Worm (Caenorhabditis elegans) whole organism, L4 larva: ENCODE results near the gene spsb-1.

Experiments
- F26F4.8 ChIP-seq: fragments of 200-800 bp; sonication (Bioruptor generic); conservative IDR thresholded peaks from 2 replicates; pipeline ENCODE4 v1.3.6; 2022; ENCODE audit warnings: missing genetic modification characterization, missing compliant biosample characterization
- R02D3.7 ChIP-seq: fragments of 150-350 bp; sonication (generic microtip); optimal IDR thresholded peaks from 3 replicates; lab custom pipeline; 2014; ENCODE audit warnings: missing biosample characterization, missing genetic modification characterization
- Y105C5A.15 ChIP-seq: fragments of 200-800 bp; sonication (Bioruptor generic); IDR thresholded peaks from 2 replicates; pipeline ENCODE4 v1.3.6; 2022; ENCODE audit warnings: missing genetic modification characterization, missing compliant biosample characterization
- Y75B8A.6 ChIP-seq: fragments of 200-800 bp; sonication (Bioruptor generic); IDR thresholded peaks from 2 replicates; pipeline ENCODE4 v1.3.6; 2022; ENCODE audit warnings: missing genetic modification reagents, missing genetic modification characterization, missing compliant biosample characterization
- ZK337.2 ChIP-seq: fragments of 200-800 bp; sonication (Bioruptor generic); IDR thresholded peaks from 2 replicates; pipeline ENCODE4 v1.3.6; 2022; ENCODE audit warnings: missing genetic modification reagents, missing genetic modification characterization, missing compliant biosample characterization
- ZK546.5 ChIP-seq, 2 experiments: sonication (generic microtip); optimal IDR thresholded peaks; 2 replicates each; lab custom pipeline; 2017; ENCODE audit warnings: missing biosample characterization in 2 of 2, missing genetic modification characterization in 2 of 2
- ama-1 ChIP-seq: fragments of 150-350 bp; optimal IDR thresholded peaks from 2 replicates; lab custom pipeline; 2014; ENCODE audit warnings: inconsistent platforms, mixed read lengths
- arid-1 ChIP-seq: fragments of 200-800 bp; sonication (Bioruptor generic); conservative IDR thresholded peaks from 2 replicates; pipeline ENCODE4 v1.3.6; 2022; ENCODE audit warnings: missing genetic modification reagents, missing genetic modification characterization, missing compliant biosample characterization
- ceh-28 ChIP-seq: fragments of 150-350 bp; optimal IDR thresholded peaks from 2 replicates; lab custom pipeline; 2014; ENCODE audit warnings: missing biosample characterization, missing genetic modification reagents, missing genetic modification characterization
- ces-1 ChIP-seq: fragments of 150-350 bp; sonication (generic microtip); optimal IDR thresholded peaks from 4 replicates; lab custom pipeline; 2014; ENCODE audit warnings: missing biosample characterization, missing genetic modification reagents, missing genetic modification characterization
- daf-16 ChIP-seq, 3 experiments: sonication (generic microtip); optimal IDR thresholded peaks; 2 replicates each; lab custom pipeline; 2016 to 2017; ENCODE audit warnings: missing genetic modification characterization in 3 of 3, missing genetic modification reagents in 3 of 3, mild to moderate bottlenecking in 2 of 3, missing compliant biosample characterization in 2 of 3, missing biosample characterization in 1 of 3, moderate library complexity in 1 of 3
- dmd-6 ChIP-seq: fragments of 200-800 bp; sonication (Bioruptor generic); IDR thresholded peaks from 2 replicates; pipeline ENCODE4 v1.3.6; 2022; ENCODE audit warnings: missing genetic modification reagents, missing genetic modification characterization, missing compliant biosample characterization
- dmd-9 ChIP-seq: fragments of 200-800 bp; sonication (Bioruptor generic); IDR thresholded peaks from 2 replicates; pipeline ENCODE4 v1.3.6; 2022; ENCODE audit warnings: missing genetic modification reagents, missing genetic modification characterization, missing compliant biosample characterization
- duxl-1 ChIP-seq: sonication (generic microtip); optimal IDR thresholded peaks from 2 replicates; lab custom pipeline; 2016; ENCODE audit warnings: mild to moderate bottlenecking, missing genetic modification characterization, moderate library complexity, missing compliant biosample characterization; ENCODE audit not compliant: poor library complexity
- dve-1 ChIP-seq: sonication (generic microtip); optimal IDR thresholded peaks from 2 replicates; lab custom pipeline; 2017; ENCODE audit warnings: antibody characterized with exemption, mild to moderate bottlenecking, missing genetic modification characterization, missing compliant biosample characterization; ENCODE audit not compliant: insufficient read depth
- hlh-11 ChIP-seq: fragments of 200-800 bp; sonication (Bioruptor generic); optimal IDR thresholded peaks from 2 replicates; lab custom pipeline; 2018; ENCODE audit warnings: mild to moderate bottlenecking, missing genetic modification characterization, missing compliant biosample characterization
- hlh-30 ChIP-seq: sonication (generic microtip); optimal IDR thresholded peaks from 2 replicates; lab custom pipeline; 2017; ENCODE audit warnings: antibody characterized with exemption, mild to moderate bottlenecking, missing genetic modification characterization, missing compliant biosample characterization; ENCODE audit not compliant: insufficient read depth
- lir-3 ChIP-seq: sonication (generic microtip); optimal IDR thresholded peaks from 2 replicates; lab custom pipeline; 2016; ENCODE audit warnings: mild to moderate bottlenecking, missing genetic modification characterization, missing compliant biosample characterization
- lsy-2 ChIP-seq, 2 experiments: fragments of 150-350 bp in 1 of 2; sonication (generic microtip) in 1 of 2; optimal IDR thresholded peaks; 2 replicates each; lab custom pipeline; 2014 to 2017; ENCODE audit warnings: missing biosample characterization in 2 of 2, missing genetic modification characterization in 2 of 2
- mdl-1 ChIP-seq, 2 experiments: fragments of 150-350 bp in 1 of 2; sonication (generic microtip) in 1 of 2; optimal IDR thresholded peaks; 2 replicates each; lab custom pipeline; 2014 to 2017; ENCODE audit warnings: missing biosample characterization in 2 of 2, missing genetic modification characterization in 2 of 2
- mes-2 ChIP-seq: sonication (generic microtip); optimal IDR thresholded peaks from 2 replicates; lab custom pipeline; 2016; ENCODE audit warnings: missing genotype, mild to moderate bottlenecking, missing genetic modification characterization, missing compliant biosample characterization; ENCODE audit not compliant: poor library complexity, severe bottlenecking
- mxl-2 ChIP-seq: fragments of 200-800 bp; sonication (Bioruptor generic); conservative IDR thresholded peaks from 2 replicates; pipeline ENCODE4 v1.3.6; 2022; ENCODE audit warnings: missing genetic modification reagents, missing genetic modification characterization, missing compliant biosample characterization
- nhr-10 ChIP-seq: fragments of 150-350 bp; optimal IDR thresholded peaks from 2 replicates; lab custom pipeline; 2014; ENCODE audit warnings: missing biosample characterization, missing genetic modification characterization
- nhr-102 ChIP-seq: sonication (generic microtip); optimal IDR thresholded peaks from 2 replicates; lab custom pipeline; 2016; ENCODE audit warnings: mild to moderate bottlenecking, missing genetic modification characterization, moderate library complexity, missing compliant biosample characterization
- nhr-11 ChIP-seq: fragments of 150-350 bp; optimal IDR thresholded peaks from 2 replicates; lab custom pipeline; 2014; ENCODE audit warnings: missing biosample characterization, missing genetic modification characterization
- nhr-28 ChIP-seq: fragments of 150-350 bp; optimal IDR thresholded peaks from 2 replicates; lab custom pipeline; 2014; ENCODE audit warnings: missing biosample characterization, missing genetic modification characterization
- nhr-41 ChIP-seq: fragments of 200-800 bp; sonication (Bioruptor generic); IDR thresholded peaks from 2 replicates; pipeline ENCODE4 v1.3.6; 2022; ENCODE audit warnings: missing genetic modification reagents, missing genetic modification characterization, missing compliant biosample characterization
- nhr-6 ChIP-seq: fragments of 150-350 bp; optimal IDR thresholded peaks from 2 replicates; lab custom pipeline; 2014; ENCODE audit warnings: missing biosample characterization, missing genetic modification characterization
- nhr-76 ChIP-seq: fragments of 150-350 bp; optimal IDR thresholded peaks from 2 replicates; lab custom pipeline; 2014; ENCODE audit warnings: missing biosample characterization, missing genetic modification characterization
- nhr-77 ChIP-seq: fragments of 150-350 bp; optimal IDR thresholded peaks from 2 replicates; lab custom pipeline; 2014; ENCODE audit warnings: missing biosample characterization, missing genetic modification characterization
- php-3 ChIP-seq: fragments of 200-800 bp; sonication (Bioruptor generic); IDR thresholded peaks from 2 replicates; pipeline ENCODE4 v1.3.6; 2022; ENCODE audit warnings: missing genetic modification reagents, missing genetic modification characterization, missing compliant biosample characterization
- pqm-1 ChIP-seq: sonication (generic microtip); optimal IDR thresholded peaks from 2 replicates; lab custom pipeline; 2017; ENCODE audit warnings: missing biosample characterization, missing genetic modification characterization
- set-16 ChIP-seq: fragments of 200-800 bp; sonication (Bioruptor generic); IDR thresholded peaks from 2 replicates; pipeline ENCODE4 v1.3.6; 2022; ENCODE audit warnings: missing genetic modification reagents, missing genetic modification characterization, missing compliant biosample characterization
- snpc-1.2 ChIP-seq: fragments of 200-800 bp; sonication (Bioruptor generic); IDR thresholded peaks from 2 replicates; pipeline ENCODE4 v1.3.6; 2022; ENCODE audit warnings: missing genetic modification reagents, missing genetic modification characterization, missing compliant biosample characterization
- spr-3 ChIP-seq: fragments of 200-800 bp; sonication (Bioruptor generic); optimal IDR thresholded peaks from 2 replicates; lab custom pipeline; 2018; ENCODE audit warnings: mild to moderate bottlenecking, missing genetic modification characterization, missing compliant biosample characterization
- tag-97 ChIP-seq: fragments of 200-800 bp; sonication (Bioruptor generic); IDR thresholded peaks from 2 replicates; pipeline ENCODE4 v1.3.6; 2022; ENCODE audit warnings: missing genetic modification characterization, missing compliant biosample characterization
- tra-1 ChIP-seq: fragments of 200-800 bp; sonication (Bioruptor generic); IDR thresholded peaks from 2 replicates; pipeline ENCODE4 v1.3.6; 2022; ENCODE audit warnings: missing genetic modification reagents, missing genetic modification characterization, missing compliant biosample characterization
- unc-39 ChIP-seq: sonication (generic microtip); optimal IDR thresholded peaks from 2 replicates; lab custom pipeline; 2017; ENCODE audit warnings: missing biosample characterization, missing genetic modification characterization
- unc-62 ChIP-seq, 3 experiments: fragments of 150-350 bp in 1 of 3; sonication (generic microtip); optimal IDR thresholded peaks in 2 of 3; peaks in 1 of 3; 1 replicate in 1 of 3; 2 replicates in 2 of 3; lab custom pipeline; 2014 to 2017; ENCODE audit warnings: missing biosample characterization in 3 of 3, missing genetic modification characterization in 3 of 3, missing genetic modification reagents in 3 of 3, missing genotype in 1 of 3
- vab-7 ChIP-seq: fragments of 200-800 bp; sonication (Bioruptor generic); IDR thresholded peaks from 2 replicates; pipeline ENCODE4 v1.3.6; 2022; ENCODE audit warnings: missing genetic modification reagents, missing genetic modification characterization, missing compliant biosample characterization
- zfp-3 ChIP-seq: fragments of 200-800 bp; sonication (Bioruptor generic); conservative IDR thresholded peaks from 2 replicates; pipeline ENCODE4 v1.3.6; 2022; ENCODE audit warnings: missing genetic modification reagents, missing genetic modification characterization, missing compliant biosample characterization
- zip-2 ChIP-seq: fragments of 150-350 bp; optimal IDR thresholded peaks from 2 replicates; lab custom pipeline; 2014; ENCODE audit warnings: missing biosample characterization, missing genetic modification characterization

Gene spsb-1

DNA sequence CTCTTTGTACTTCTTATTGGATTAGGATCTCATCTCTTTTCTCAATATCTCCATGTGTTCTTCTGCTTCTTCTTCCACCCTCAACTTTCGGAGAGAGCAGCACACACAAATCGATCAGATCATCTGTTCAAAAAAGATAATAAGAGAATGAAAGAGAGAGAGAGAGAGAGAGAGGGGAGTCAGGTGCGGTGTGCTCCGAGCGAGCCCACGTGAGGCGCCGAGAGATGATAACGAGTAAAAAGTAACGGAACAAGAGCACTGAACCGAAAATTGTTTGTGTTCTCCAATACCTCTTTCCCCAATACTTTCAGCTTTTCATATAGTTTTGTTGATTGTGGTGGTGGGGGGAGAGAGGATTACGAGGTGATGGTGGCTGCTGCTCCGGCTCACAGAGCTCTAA is 2.6 kb upstream of the spsb-1 start (continued):
- TF ChIP-seq zip-2, result no peak
- TF ChIP-seq lir-3, result no peak
- TF ChIP-seq ZK337.2 (GFP tag; lab: Robert Waterston, UW), result 0 out of 2 replicates have a peak, but pooled peaks have one; percentile 16
- TF ChIP-seq duxl-1 (tag; lab: Kevin White, UChicago), result no peak
- TF ChIP-seq ama-1 (lab: Kevin White, UChicago), result no peak
- no peak for TF ChIP-seq ceh-28 (tag; lab: Kevin White, UChicago)
- TF ChIP-seq R02D3.7, result no peak
- TF ChIP-seq zfp-3 (GFP tag; lab: Robert Waterston, UW), result no peak
- no peak for TF ChIP-seq F26F4.8 (GFP tag; lab: Robert Waterston, UW)
- TF ChIP-seq nhr-41 (GFP tag; lab: Robert Waterston, UW), result no peak
- TF ChIP-seq vab-7, result no peak
- TF ChIP-seq ces-1 (GFP tag; lab: Kevin White, UChicago), result no peak
- no peak for TF ChIP-seq ZK546.5 (tag; optimal IDR thresholded peaks at IDR 0.05; lab: Kevin White, UChicago)
- TF ChIP-seq set-16 (GFP tag; lab: Robert Waterston, UW), result peak; percentile 52
- no peak for TF ChIP-seq tag-97 (GFP tag; lab: Robert Waterston, UW)
- no peak for TF ChIP-seq nhr-10 (tag; lab: Kevin White, UChicago)
- TF ChIP-seq nhr-76 (tag; lab: Kevin White, UChicago), result no peak
- no peak for TF ChIP-seq Y75B8A.6
- peak; percentile 81 for TF ChIP-seq dmd-6 (GFP tag; lab: Robert Waterston, UW)
- TF ChIP-seq hlh-11, result peak; percentile 94
- TF ChIP-seq dve-1 (tag; lab: Kevin White, UChicago), result peak; percentile 81
- no peak for TF ChIP-seq unc-39
- no peak for TF ChIP-seq snpc-1.2 (GFP tag; lab: Robert Waterston, UW)
- no peak for TF ChIP-seq mxl-2 (GFP tag; lab: Robert Waterston, UW)
- TF ChIP-seq lsy-2 (tag; optimal IDR thresholded peaks at IDR 0.05; lab: Kevin White, UChicago), result peak in 1 of 2 experiments; percentile 26
- peak; percentile 38 for TF ChIP-seq pqm-1 (tag; lab: Kevin White, UChicago)
- TF ChIP-seq spr-3 (GFP tag; lab: Kevin White, UChicago), result no peak
- TF ChIP-seq php-3, result no peak
- TF ChIP-seq nhr-77 (tag; lab: Kevin White, UChicago), result peak; percentile 89
- peak in 1 of 2 experiments; percentile 65 for TF ChIP-seq daf-16 (GFP tag; optimal IDR thresholded peaks at IDR 0.05; lab: Kevin White, UChicago)
- peak; percentile 79 for TF ChIP-seq daf-16 (tag; optimal IDR thresholded peaks at IDR 0.05; lab: Kevin White, UChicago)
- TF ChIP-seq dmd-9 (GFP tag; lab: Robert Waterston, UW), result no peak
- TF ChIP-seq hlh-30 (tag; lab: Kevin White, UChicago), result peak; percentile 88
- TF ChIP-seq mes-2, result peak; percentile 10
- TF ChIP-seq nhr-11 (tag; lab: Kevin White, UChicago), result peak; percentile 64

ce11 chrII:15195346-15195745 is 1.2 kb upstream of the spsb-1 start:
- TF ChIP-seq tra-1 (GFP tag; lab: Robert Waterston, UW), result no peak
- TF ChIP-seq daf-16 (GFP tag; optimal IDR thresholded peaks at IDR 0.05; lab: Kevin White, UChicago), result no peak
- peak; percentile 33 for TF ChIP-seq daf-16 (tag; optimal IDR thresholded peaks at IDR 0.05; lab: Kevin White, UChicago)
- TF ChIP-seq hlh-30 (tag; lab: Kevin White, UChicago), result peak; percentile 72
- TF ChIP-seq nhr-77 (tag; lab: Kevin White, UChicago), result no peak
- TF ChIP-seq ceh-28 (tag; lab: Kevin White, UChicago), result no peak
- peak; percentile 10 for TF ChIP-seq nhr-28 (tag; lab: Kevin White, UChicago)
- TF ChIP-seq vab-7, result no peak
- TF ChIP-seq F26F4.8 (GFP tag; lab: Robert Waterston, UW), result no peak

- TF ChIP-seq nhr-6 (no peak), hlh-30 (tag; lab: Kevin White, UChicago) (peak; percentile 31), zip-2 (no peak), lir-3 (no peak), lsy-2 (tag; optimal IDR thresholded peaks at IDR 0.05; lab: Kevin White, UChicago) (peak in 1 of 2 experiments; percentile 1), mdl-1 (tag; optimal IDR thresholded peaks at IDR 0.05; lab: Kevin White, UChicago) (peak in 1 of 2 experiments; percentile 26), hlh-11 (peak; percentile 64), nhr-28 (tag; lab: Kevin White, UChicago) (peak; percentile 59), tra-1 (GFP tag; lab: Robert Waterston, UW) (no peak), dve-1 (tag; lab: Kevin White, UChicago) (peak; percentile 34), R02D3.7 (no peak), unc-62 (GFP tag; optimal IDR thresholded peaks at IDR 0.05 in 1 of 2; lab: Kevin White, UChicago) (peak in 1 of 2 experiments; percentile 94), unc-62 (tag; optimal IDR thresholded peaks at IDR 0.05; lab: Kevin White, UChicago) (no peak), daf-16 (GFP tag; optimal IDR thresholded peaks at IDR 0.05; lab: Kevin White, UChicago) (no peak), daf-16 (tag; optimal IDR thresholded peaks at IDR 0.05; lab: Kevin White, UChicago) (peak; percentile 74), dmd-6 (GFP tag; lab: Robert Waterston, UW) (peak; percentile 71), nhr-77 (tag; lab: Kevin White, UChicago) (peak; percentile 65), nhr-102 (tag; lab: Kevin White, UChicago) (peak; percentile 7), Y105C5A.15 (GFP tag; lab: Robert Waterston, UW) (no peak), arid-1 (GFP tag; lab: Robert Waterston, UW) (no peak), mes-2 (peak; percentile 29), mxl-2 (GFP tag; lab: Robert Waterston, UW) (peak; percentile 38; the same call in 1 of the 2 replicates)
Measured at ce11 chrII:15197500-15197899, 967 bp downstream of the spsb-1 start.
